Worm (Caenorhabditis elegans) whole organism, L2 larva: Measurements from ENCODE around the gene F59D12.5.

Experiments used
- C34F6.9 ChIP-seq: fragments of 150-350 bp; optimal IDR thresholded peaks from 2 replicates; lab custom pipeline; 2014; ENCODE audit warnings: missing biosample characterization, missing genetic modification characterization
- F13H6.1 ChIP-seq: sonication (generic microtip); optimal IDR thresholded peaks from 2 replicates; lab custom pipeline; 2016; ENCODE audit warnings: missing genetic modification characterization, missing compliant biosample characterization
- R02D3.7 ChIP-seq: fragments of 150-350 bp; optimal IDR thresholded peaks from 2 replicates; lab custom pipeline; 2014; ENCODE audit warnings: missing biosample characterization, missing genetic modification characterization
- Y55F3AM.14 ChIP-seq: fragments of 200-800 bp; sonication (Bioruptor generic); optimal IDR thresholded peaks from 2 replicates; lab custom pipeline; 2018; ENCODE audit warnings: mild to moderate bottlenecking, missing genetic modification characterization, missing compliant biosample characterization
- alr-1 ChIP-seq: fragments of 150-350 bp; optimal IDR thresholded peaks from 2 replicates; lab custom pipeline; 2014; ENCODE audit warnings: missing biosample characterization, missing genetic modification characterization
- aly-2 ChIP-seq: fragments of 150-350 bp; optimal IDR thresholded peaks from 2 replicates; lab custom pipeline; 2014; ENCODE audit warnings: missing biosample characterization, missing genetic modification characterization
- ama-1 ChIP-seq: fragments of 150-350 bp; optimal IDR thresholded peaks from 2 replicates; lab custom pipeline; 2018; ENCODE audit warnings: inconsistent platforms
- blmp-1 ChIP-seq: sonication (generic microtip); optimal IDR thresholded peaks from 2 replicates; lab custom pipeline; 2017; ENCODE audit warnings: missing genetic modification characterization, mild to moderate bottlenecking, missing compliant biosample characterization, antibody characterized with exemption, moderate library complexity; ENCODE audit not compliant: insufficient read depth
- ceh-16 ChIP-seq: fragments of 150-350 bp; optimal IDR thresholded peaks from 2 replicates; lab custom pipeline; 2014; ENCODE audit warnings: missing biosample characterization, missing genetic modification characterization
- crh-2 ChIP-seq: sonication (generic microtip); optimal IDR thresholded peaks from 2 replicates; lab custom pipeline; 2017; ENCODE audit warnings: missing biosample characterization, missing genetic modification characterization
- egl-27 ChIP-seq: sonication (generic microtip); optimal IDR thresholded peaks from 3 replicates; lab custom pipeline; 2017; ENCODE audit warnings: missing biosample characterization, missing genetic modification reagents, missing genetic modification characterization
- elt-1 ChIP-seq: fragments of 150-350 bp; optimal IDR thresholded peaks from 2 replicates; lab custom pipeline; 2014; ENCODE audit warnings: missing biosample characterization, missing genetic modification characterization
- fos-1 ChIP-seq: fragments of 150-350 bp; optimal IDR thresholded peaks from 2 replicates; lab custom pipeline; 2014; ENCODE audit warnings: missing biosample characterization, missing genetic modification characterization
- gmeb-1 ChIP-seq: fragments of 150-350 bp; optimal IDR thresholded peaks from 2 replicates; lab custom pipeline; 2014; ENCODE audit warnings: missing biosample characterization, missing genetic modification characterization
- lin-11 ChIP-seq: fragments of 150-350 bp; sonication (generic microtip); optimal IDR thresholded peaks from 2 replicates; lab custom pipeline; 2014; ENCODE audit warnings: missing biosample characterization, missing genetic modification characterization, inconsistent platforms, mixed read lengths
- lin-13 ChIP-seq: fragments of 150-350 bp; optimal IDR thresholded peaks from 2 replicates; lab custom pipeline; 2014; ENCODE audit warnings: missing biosample characterization, missing genetic modification reagents, missing genetic modification characterization
- lin-39 ChIP-seq: fragments of 150-350 bp; optimal IDR thresholded peaks from 2 replicates; lab custom pipeline; 2014; ENCODE audit warnings: missing biosample characterization, missing genetic modification reagents, missing genetic modification characterization
- lsy-2 ChIP-seq, 2 experiments: fragments of 150-350 bp in 1 of 2; sonication (generic microtip) in 1 of 2; optimal IDR thresholded peaks; 2 replicates each; lab custom pipeline; 2014 to 2017; ENCODE audit warnings: missing biosample characterization in 2 of 2, missing genetic modification characterization in 2 of 2
- mab-5 ChIP-seq: fragments of 150-350 bp; optimal IDR thresholded peaks from 2 replicates; lab custom pipeline; 2014; ENCODE audit warnings: missing biosample characterization, missing genetic modification characterization
- mdl-1 ChIP-seq, 2 experiments: fragments of 150-350 bp in 1 of 2; sonication (generic microtip) in 1 of 2; optimal IDR thresholded peaks; 2 replicates each; lab custom pipeline; 2017; ENCODE audit warnings: missing biosample characterization in 2 of 2, missing genetic modification characterization in 2 of 2
- nhr-10 ChIP-seq: sonication (generic microtip); optimal IDR thresholded peaks from 2 replicates; lab custom pipeline; 2017; ENCODE audit warnings: missing biosample characterization, missing genetic modification characterization
- nhr-12 ChIP-seq: fragments of 150-350 bp; optimal IDR thresholded peaks from 2 replicates; lab custom pipeline; 2014; ENCODE audit warnings: missing biosample characterization, missing genetic modification characterization
- nhr-129 ChIP-seq: fragments of 150-350 bp; optimal IDR thresholded peaks from 2 replicates; lab custom pipeline; 2014; ENCODE audit warnings: missing biosample characterization, missing genetic modification characterization
- nhr-23 ChIP-seq: fragments of 150-350 bp; optimal IDR thresholded peaks from 2 replicates; lab custom pipeline; 2014; ENCODE audit warnings: missing biosample characterization, missing genetic modification reagents, missing genetic modification characterization
- nhr-237 ChIP-seq: fragments of 150-350 bp; optimal IDR thresholded peaks from 2 replicates; lab custom pipeline; 2014; ENCODE audit warnings: missing biosample characterization, missing genetic modification characterization
- nhr-25 ChIP-seq: fragments of 150-350 bp; sonication (generic microtip); optimal IDR thresholded peaks from 3 replicates; lab custom pipeline; 2014; ENCODE audit warnings: missing biosample characterization, missing genetic modification characterization
- nhr-6 ChIP-seq: fragments of 150-350 bp; optimal IDR thresholded peaks from 2 replicates; lab custom pipeline; 2014; ENCODE audit warnings: missing biosample characterization, missing genetic modification characterization
- nhr-77 ChIP-seq: fragments of 150-350 bp; optimal IDR thresholded peaks from 2 replicates; lab custom pipeline; 2014; ENCODE audit warnings: missing biosample characterization, missing genetic modification characterization
- peb-1 ChIP-seq: fragments of 150-350 bp; optimal IDR thresholded peaks from 2 replicates; lab custom pipeline; 2014; ENCODE audit warnings: missing biosample characterization, missing genetic modification characterization
- sem-4 ChIP-seq: fragments of 150-350 bp; optimal IDR thresholded peaks from 2 replicates; lab custom pipeline; 2014; ENCODE audit warnings: missing biosample characterization, missing genetic modification reagents, missing genetic modification characterization
- sma-9 ChIP-seq, 2 experiments: fragments of 150-350 bp in 1 of 2; sonication (generic microtip) in 1 of 2; optimal IDR thresholded peaks; 2 replicates each; lab custom pipeline; 2014 to 2016; ENCODE audit warnings: missing genetic modification characterization in 2 of 2, mild to moderate bottlenecking in 1 of 2, missing biosample characterization in 1 of 2, missing compliant biosample characterization in 1 of 2, missing genetic modification reagents in 1 of 2, moderate library complexity in 1 of 2
- snpc-4 ChIP-seq: fragments of 150-350 bp; optimal IDR thresholded peaks from 2 replicates; lab custom pipeline; 2014; ENCODE audit warnings: missing biosample characterization, missing genetic modification characterization
- unc-55 ChIP-seq: fragments of 150-350 bp; sonication (generic microtip); optimal IDR thresholded peaks from 3 replicates; lab custom pipeline; 2014; ENCODE audit warnings: missing biosample characterization, missing genetic modification reagents, missing genetic modification characterization
- zag-1 ChIP-seq: fragments of 150-350 bp; optimal IDR thresholded peaks from 2 replicates; lab custom pipeline; 2014; ENCODE audit warnings: missing biosample characterization, missing genetic modification characterization
- ztf-4 ChIP-seq: fragments of 150-350 bp; optimal IDR thresholded peaks from 2 replicates; lab custom pipeline; 2014; ENCODE audit warnings: missing biosample characterization, missing genetic modification characterization

The F59D12.5 gene

ce11 chrX:15633964-15634363 lies 13.2 kb downstream of the F59D12.5 start:
- TF ChIP-seq lin-13 (no peak), mdl-1 (tag; optimal IDR thresholded peaks at IDR 0.05; lab: Kevin White, UChicago) (peak in 1 of 2 experiments; percentile 2), fos-1 (no peak), ama-1 (lab: Kevin White, UChicago) (no peak), unc-55 (GFP tag; lab: Kevin White, UChicago) (peak; percentile 53), F13H6.1 (tag; lab: Kevin White, UChicago) (peak; percentile 37), R02D3.7 (no peak), alr-1 (tag; lab: Kevin White, UChicago) (no peak), Y55F3AM.14 (GFP tag; lab: Kevin White, UChicago) (no peak), lin-11 (no peak), nhr-25 (tag; lab: Kevin White, UChicago) (no peak), gmeb-1 (no peak), ztf-4 (tag; lab: Kevin White, UChicago) (no peak), blmp-1 (tag; lab: Kevin White, UChicago) (no peak), C34F6.9 (tag; lab: Kevin White, UChicago) (peak; percentile 47), nhr-6 (tag; lab: Kevin White, UChicago) (no peak), lsy-2 (tag; optimal IDR thresholded peaks at IDR 0.05; lab: Kevin White, UChicago) (peak in 1 of 2 experiments; percentile 31), zag-1 (tag; lab: Kevin White, UChicago) (peak; percentile 70), sma-9 (GFP tag; optimal IDR thresholded peaks at IDR 0.05; lab: Kevin White, UChicago) (peak; percentile 22), sma-9 (tag; optimal IDR thresholded peaks at IDR 0.05; lab: Kevin White, UChicago) (no peak), nhr-12 (tag; lab: Kevin White, UChicago) (no peak), ceh-16 (tag; lab: Kevin White, UChicago) (no peak), aly-2 (tag; lab: Kevin White, UChicago) (no peak), crh-2 (tag; lab: Kevin White, UChicago) (no peak), lin-39 (tag; lab: Kevin White, UChicago) (no peak), nhr-129 (tag; lab: Kevin White, UChicago) (peak; percentile 21)
- TF ChIP-seq, all 48 proteins: peak for 8

ce11 chrX:15630790-15631204 lies 16.4 kb downstream of the F59D12.5 start:
- TF ChIP-seq lin-13 (peak; percentile 2), alr-1 (tag; lab: Kevin White, UChicago) (no peak), lsy-2 (tag; optimal IDR thresholded peaks at IDR 0.05; lab: Kevin White, UChicago) (peak; percentile 42 to 44), F13H6.1 (tag; lab: Kevin White, UChicago) (peak; percentile 44), C34F6.9 (tag; lab: Kevin White, UChicago) (peak; percentile 70), lin-11 (no peak), fos-1 (peak; percentile 30), nhr-10 (no peak), mdl-1 (tag; optimal IDR thresholded peaks at IDR 0.05; lab: Kevin White, UChicago) (peak in 1 of 2 experiments; percentile 28), blmp-1 (tag; lab: Kevin White, UChicago) (no peak), unc-55 (GFP tag; lab: Kevin White, UChicago) (peak; percentile 44), peb-1 (tag; lab: Kevin White, UChicago) (no peak), egl-27 (tag; lab: Kevin White, UChicago) (peak; percentile 25), nhr-23 (tag; lab: Kevin White, UChicago) (no peak), nhr-25 (tag; lab: Kevin White, UChicago) (no peak), snpc-4 (peak; percentile 48), nhr-129 (tag; lab: Kevin White, UChicago) (peak; percentile 64), mab-5 (tag; lab: Kevin White, UChicago) (peak; percentile 51), sem-4 (peak; percentile 35), nhr-12 (tag; lab: Kevin White, UChicago) (no peak), nhr-237 (tag; lab: Kevin White, UChicago) (no peak), crh-2 (tag; lab: Kevin White, UChicago) (peak; percentile 45), zag-1 (tag; lab: Kevin White, UChicago) (peak; percentile 26), R02D3.7 (no peak), nhr-77 (tag; lab: Kevin White, UChicago) (no peak), nhr-6 (tag; lab: Kevin White, UChicago) (no peak), ztf-4 (tag; lab: Kevin White, UChicago) (no peak), elt-1 (tag; lab: Kevin White, UChicago) (no peak), gmeb-1 (no peak)

- TF ChIP-seq fos-1 (no peak), nhr-25 (tag; lab: Kevin White, UChicago) (peak; percentile 1)
Measured at ce11 chrX:15630340-15630739, 16.8 kb downstream of the F59D12.5 start, which contains the start of gene K09E9.4. K09E9.4 (minus strand) TSS chrX:15630440.
